Worm (Caenorhabditis elegans): Measurements from ENCODE around the gene K08D10.14.

K08D10.14 gene

ce11 chrIV:4144784-4145183 is 10.0 kb upstream of the K08D10.14 start, which contains the start of gene R07C12.3:
Gene R07C12.3, plus strand, starts transcription at chrIV:4145084.
- peak in 1 of 2 experiments; percentile 36 for TF ChIP-seq unc-62 (GFP tag; optimal IDR thresholded peaks at IDR 0.05 in 1 of 2)
- TF ChIP-seq unc-62 (tag; optimal IDR thresholded peaks at IDR 0.05) = no peak
- TF ChIP-seq nhr-237 (tag; optimal IDR thresholded peaks at IDR 0.05) = no peak

ce11 chrIV:4147891-4148290 is 6.8 kb upstream of the K08D10.14 start:
- TF ChIP-seq R02D3.7 (tag; optimal IDR thresholded peaks at IDR 0.05) = no peak
- peak; percentile 62; the same call in 1 of the 2 replicates for TF ChIP-seq php-3 (GFP tag; IDR thresholded peaks at IDR 0.05)
- peak; percentile 41 for TF ChIP-seq hlh-11 (tag; optimal IDR thresholded peaks at IDR 0.05)
- peak; percentile 40 for TF ChIP-seq dve-1 (tag; optimal IDR thresholded peaks at IDR 0.05; ENCODE audit: insufficient read depth)
- TF ChIP-seq egl-27 (tag; optimal IDR thresholded peaks at IDR 0.05) = no peak
- peak; percentile 76 for TF ChIP-seq nhr-28 (tag; optimal IDR thresholded peaks at IDR 0.05)
- TF ChIP-seq nhr-77 (tag; optimal IDR thresholded peaks at IDR 0.05) = peak; percentile 75
- peak; percentile 70 for TF ChIP-seq dmd-6 (GFP tag; IDR thresholded peaks at IDR 0.05)
- peak; percentile 93 for TF ChIP-seq pqm-1 (tag; optimal IDR thresholded peaks at IDR 0.05)

ce11 chrIV:4150138-4150537 is 4.6 kb upstream of the K08D10.14 start:
- TF ChIP-seq hlh-11 (tag; optimal IDR thresholded peaks at IDR 0.05) = no peak
- TF ChIP-seq dmd-6 (GFP tag; IDR thresholded peaks at IDR 0.05) = peak; percentile 16; the same call in 1 of the 2 replicates
- TF ChIP-seq F49E8.2 (tag; optimal IDR thresholded peaks at IDR 0.05; ENCODE audit: borderline replicate concordance) = no peak
- TF ChIP-seq hlh-30 (tag; optimal IDR thresholded peaks at IDR 0.05; ENCODE audit: insufficient read depth) = no peak
- TF ChIP-seq nhr-6 (tag; optimal IDR thresholded peaks at IDR 0.05) = no peak
- TF ChIP-seq hmg-1.1 (GFP tag; IDR thresholded peaks at IDR 0.05) = no peak
- no peak for TF ChIP-seq lin-1 (GFP tag; IDR thresholded peaks at IDR 0.05)
- no peak for TF ChIP-seq lsy-2 (tag; optimal IDR thresholded peaks at IDR 0.05)
- TF ChIP-seq Y105C5A.15 (GFP tag; IDR thresholded peaks at IDR 0.05) = no peak
- no peak for TF ChIP-seq dmd-8 (GFP tag; IDR thresholded peaks at IDR 0.05)
- peak; percentile 27 for TF ChIP-seq pqm-1 (tag; optimal IDR thresholded peaks at IDR 0.05)
- no peak for TF ChIP-seq T26A8.4 (GFP tag; IDR thresholded peaks at IDR 0.05)
- TF ChIP-seq lim-7 (GFP tag; IDR thresholded peaks at IDR 0.05) = no peak
- no peak for TF ChIP-seq nhr-77 (tag; optimal IDR thresholded peaks at IDR 0.05)
- no peak for TF ChIP-seq set-16 (GFP tag; IDR thresholded peaks at IDR 0.05)
- no peak for TF ChIP-seq php-3 (GFP tag; IDR thresholded peaks at IDR 0.05)

- TF ChIP-seq zfp-3 (GFP tag; conservative IDR thresholded peaks at IDR 0.05) (no peak), daf-19 (GFP tag; conservative IDR thresholded peaks at IDR 0.05) (no peak), hlh-11 (tag; optimal IDR thresholded peaks at IDR 0.05) (peak; percentile 1), lsy-2 (tag; optimal IDR thresholded peaks at IDR 0.05) (no peak), nhr-28 (tag; optimal IDR thresholded peaks at IDR 0.05) (peak; percentile 14), nhr-77 (tag; optimal IDR thresholded peaks at IDR 0.05) (no peak), F37D6.2 (tag; optimal IDR thresholded peaks at IDR 0.05) (no peak), ceh-62 (tag; optimal IDR thresholded peaks at IDR 0.05) (no peak), unc-130 (GFP tag; optimal IDR thresholded peaks at IDR 0.05) (no peak), zag-1 (tag; optimal IDR thresholded peaks at IDR 0.05) (no peak), mdt-29 (GFP tag; IDR thresholded peaks at IDR 0.05) (no peak), ama-1 (optimal IDR thresholded peaks at IDR 0.05) (no peak), lin-1 (GFP tag; IDR thresholded peaks at IDR 0.05) (no peak), pqm-1 (tag; optimal IDR thresholded peaks at IDR 0.05) (peak; percentile 6), pha-4 (GFP tag; IDR thresholded peaks at IDR 0.05) (no peak), pha-4 (tag; optimal IDR thresholded peaks at IDR 0.05) (no peak), unc-62 (GFP tag; optimal IDR thresholded peaks at IDR 0.05 in 1 of 2) (no peak), unc-62 (tag; optimal IDR thresholded peaks at IDR 0.05) (no peak)
Observed at ce11 chrIV:4152143-4152542, 2.6 kb upstream of the K08D10.14 start, which contains the start of the genes K08D10.10 and R07C12.1. Gene K08D10.10, plus strand, starts transcription at chrIV:4152235. Gene R07C12.1, plus strand, starts transcription at chrIV:4152456.

- no peak for TF ChIP-seq mdt-29 (GFP tag; IDR thresholded peaks at IDR 0.05)
- no peak for TF ChIP-seq daf-8 (GFP tag; IDR thresholded peaks at IDR 0.05)
- no peak for TF ChIP-seq Y5F2A.4 (GFP tag; optimal IDR thresholded peaks at IDR 0.05)
- TF ChIP-seq zip-2 (tag; optimal IDR thresholded peaks at IDR 0.05) = no peak
- TF ChIP-seq ceh-44 (GFP tag; IDR thresholded peaks at IDR 0.05) = no peak
- TF ChIP-seq set-16 (GFP tag; IDR thresholded peaks at IDR 0.05) = no peak
- TF ChIP-seq nhr-102 (tag; optimal IDR thresholded peaks at IDR 0.05) = no peak
Observed at ce11 chrIV:4162121-4162520, 7.4 kb downstream of the K08D10.14 start, which contains the start of gene scrm-5. Gene scrm-5, plus strand, starts transcription at chrIV:4162421.

All from whole organism, L4 larva.